Worm (Caenorhabditis elegans) whole organism, L1 larva: Measurements from ENCODE around the gene M04D8.5.

Experiments used
- fkh-4 ChIP-seq: sonication (generic microtip); optimal IDR thresholded peaks from 2 replicates; lab custom pipeline; 2016; ENCODE audit warnings: missing compliant biosample characterization, missing genetic modification characterization, borderline replicate concordance
- nhr-11 ChIP-seq: fragments of 150-350 bp; optimal IDR thresholded peaks from 2 replicates; lab custom pipeline; 2014; ENCODE audit warnings: missing biosample characterization, missing genetic modification characterization
- nhr-71 ChIP-seq: sonication (generic microtip); optimal IDR thresholded peaks from 2 replicates; lab custom pipeline; 2016; ENCODE audit warnings: mild to moderate bottlenecking, missing genetic modification characterization, moderate library complexity, missing compliant biosample characterization
- nhr-85 ChIP-seq: sonication (generic microtip); peaks from one replicate; lab custom pipeline; 2016; ENCODE audit warnings: missing genetic modification characterization, inconsistent platforms, missing compliant biosample characterization
- unc-62 ChIP-seq: fragments of 150-350 bp; optimal IDR thresholded peaks from 2 replicates; lab custom pipeline; 2014; ENCODE audit warnings: missing biosample characterization, missing genetic modification reagents, missing genetic modification characterization

- TF ChIP-seq unc-62 (GFP tag; lab: Kevin White, UChicago) (no peak), nhr-85 (tag; lab: Kevin White, UChicago) (no peak), fkh-4 (no peak), nhr-11 (tag; lab: Kevin White, UChicago) (no peak), nhr-71 (no peak)
Observed at ce11 chrIII:9988352-9988751, 44.8 kb downstream of the M04D8.5 start, which contains the start of gene C05B5.1.
